Worm (Caenorhabditis elegans) whole organism, L4 larva: ENCODE measurements around the gene ZK507.1.

ENCODE experiments used
- F26F4.8 ChIP-seq: fragments of 200-800 bp; sonication (Bioruptor generic); conservative IDR thresholded peaks from 2 replicates; pipeline ENCODE4 v1.3.6; 2022; ENCODE audit warnings: missing genetic modification characterization, missing compliant biosample characterization
- T20F7.1 ChIP-seq: fragments of 200-800 bp; sonication (Bioruptor generic); optimal IDR thresholded peaks from 2 replicates; lab custom pipeline; 2018; ENCODE audit warnings: mild to moderate bottlenecking, missing genetic modification characterization, missing compliant biosample characterization
- T26A8.4 ChIP-seq: fragments of 200-800 bp; sonication (Bioruptor generic); IDR thresholded peaks from 2 replicates; pipeline ENCODE4 v1.3.6; 2022; ENCODE audit warnings: missing genetic modification characterization, missing compliant biosample characterization
- Y105C5A.15 ChIP-seq: fragments of 200-800 bp; sonication (Bioruptor generic); IDR thresholded peaks from 2 replicates; pipeline ENCODE4 v1.3.6; 2022; ENCODE audit warnings: missing genetic modification characterization, missing compliant biosample characterization
- ZK546.5 ChIP-seq, 2 experiments: sonication (generic microtip); optimal IDR thresholded peaks; 2 replicates each; lab custom pipeline; 2017; ENCODE audit warnings: missing biosample characterization in 2 of 2, missing genetic modification characterization in 2 of 2
- aha-1 ChIP-seq: fragments of 150-350 bp; peaks from one replicate; lab custom pipeline; 2014; ENCODE audit warnings: missing biosample characterization, missing genetic modification characterization
- ama-1 ChIP-seq: fragments of 150-350 bp; optimal IDR thresholded peaks from 2 replicates; lab custom pipeline; 2014; ENCODE audit warnings: inconsistent platforms, mixed read lengths
- arid-1 ChIP-seq: fragments of 200-800 bp; sonication (Bioruptor generic); conservative IDR thresholded peaks from 2 replicates; pipeline ENCODE4 v1.3.6; 2022; ENCODE audit warnings: missing genetic modification reagents, missing genetic modification characterization, missing compliant biosample characterization
- ceh-20 ChIP-seq: fragments of 200-800 bp; sonication (Bioruptor generic); IDR thresholded peaks from 2 replicates; pipeline ENCODE4 v1.3.6; 2022; ENCODE audit warnings: missing genetic modification reagents, missing genetic modification characterization, missing compliant biosample characterization
- ceh-32 ChIP-seq: sonication (generic microtip); optimal IDR thresholded peaks from 2 replicates; lab custom pipeline; 2016; ENCODE audit warnings: mild to moderate bottlenecking, missing genetic modification characterization, missing compliant biosample characterization; ENCODE audit not compliant: poor library complexity
- ces-1 ChIP-seq: fragments of 150-350 bp; sonication (generic microtip); optimal IDR thresholded peaks from 4 replicates; lab custom pipeline; 2014; ENCODE audit warnings: missing biosample characterization, missing genetic modification reagents, missing genetic modification characterization
- daf-12 ChIP-seq: fragments of 150-350 bp; optimal IDR thresholded peaks from 2 replicates; lab custom pipeline; 2014; ENCODE audit warnings: missing biosample characterization, missing genetic modification reagents, missing genetic modification characterization
- daf-16 ChIP-seq, 3 experiments: sonication (generic microtip); optimal IDR thresholded peaks; 2 replicates each; lab custom pipeline; 2016 to 2017; ENCODE audit warnings: missing genetic modification characterization in 3 of 3, missing genetic modification reagents in 3 of 3, mild to moderate bottlenecking in 2 of 3, missing compliant biosample characterization in 2 of 3, missing biosample characterization in 1 of 3, moderate library complexity in 1 of 3
- dmd-6 ChIP-seq: fragments of 200-800 bp; sonication (Bioruptor generic); IDR thresholded peaks from 2 replicates; pipeline ENCODE4 v1.3.6; 2022; ENCODE audit warnings: missing genetic modification reagents, missing genetic modification characterization, missing compliant biosample characterization
- dmd-8 ChIP-seq: fragments of 200-800 bp; sonication (Bioruptor generic); IDR thresholded peaks from 2 replicates; pipeline ENCODE4 v1.3.6; 2022; ENCODE audit warnings: missing genetic modification characterization, missing compliant biosample characterization
- dpl-1 ChIP-seq: fragments of 150-350 bp; optimal IDR thresholded peaks from 2 replicates; lab custom pipeline; 2014; ENCODE audit warnings: missing biosample characterization, missing genetic modification reagents, missing genetic modification characterization
- duxl-1 ChIP-seq: sonication (generic microtip); optimal IDR thresholded peaks from 2 replicates; lab custom pipeline; 2016; ENCODE audit warnings: mild to moderate bottlenecking, missing genetic modification characterization, moderate library complexity, missing compliant biosample characterization; ENCODE audit not compliant: poor library complexity
- dve-1 ChIP-seq: sonication (generic microtip); optimal IDR thresholded peaks from 2 replicates; lab custom pipeline; 2017; ENCODE audit warnings: antibody characterized with exemption, mild to moderate bottlenecking, missing genetic modification characterization, missing compliant biosample characterization; ENCODE audit not compliant: insufficient read depth
- hif-1 ChIP-seq, 2 experiments: sonication (generic microtip); optimal IDR thresholded peaks; 2 replicates each; lab custom pipeline; 2016 to 2017; ENCODE audit warnings: missing compliant biosample characterization in 2 of 2, missing genetic modification characterization in 2 of 2, missing genetic modification reagents in 2 of 2, missing genotype in 2 of 2, mild to moderate bottlenecking in 1 of 2
- hlh-11 ChIP-seq: fragments of 200-800 bp; sonication (Bioruptor generic); optimal IDR thresholded peaks from 2 replicates; lab custom pipeline; 2018; ENCODE audit warnings: mild to moderate bottlenecking, missing genetic modification characterization, missing compliant biosample characterization
- hlh-30 ChIP-seq: sonication (generic microtip); optimal IDR thresholded peaks from 2 replicates; lab custom pipeline; 2017; ENCODE audit warnings: antibody characterized with exemption, mild to moderate bottlenecking, missing genetic modification characterization, missing compliant biosample characterization; ENCODE audit not compliant: insufficient read depth
- hmg-1.1 ChIP-seq: fragments of 200-800 bp; sonication (Bioruptor generic); IDR thresholded peaks from 2 replicates; pipeline ENCODE4 v1.3.6; 2022; ENCODE audit warnings: missing genetic modification reagents, missing genetic modification characterization, missing compliant biosample characterization
- lin-1 ChIP-seq: fragments of 200-800 bp; sonication (Bioruptor generic); IDR thresholded peaks from 2 replicates; pipeline ENCODE4 v1.3.6; 2022; ENCODE audit warnings: missing genetic modification reagents, missing genetic modification characterization, missing compliant biosample characterization
- lin-38 ChIP-seq: fragments of 200-800 bp; sonication (Bioruptor generic); IDR thresholded peaks from 2 replicates; pipeline ENCODE4 v1.3.6; 2022; ENCODE audit warnings: missing genetic modification reagents, missing genetic modification characterization, missing compliant biosample characterization
- lsy-2 ChIP-seq, 2 experiments: fragments of 150-350 bp in 1 of 2; sonication (generic microtip) in 1 of 2; optimal IDR thresholded peaks; 2 replicates each; lab custom pipeline; 2014 to 2017; ENCODE audit warnings: missing biosample characterization in 2 of 2, missing genetic modification characterization in 2 of 2
- madf-9 ChIP-seq: fragments of 200-800 bp; sonication (Bioruptor generic); conservative IDR thresholded peaks from 2 replicates; pipeline ENCODE4 v1.3.6; 2022; ENCODE audit warnings: missing genetic modification reagents, missing genetic modification characterization, missing compliant biosample characterization
- mdt-29 ChIP-seq: fragments of 200-800 bp; sonication (Bioruptor generic); IDR thresholded peaks from 2 replicates; pipeline ENCODE4 v1.3.6; 2022; ENCODE audit warnings: missing genetic modification reagents, missing genetic modification characterization, missing compliant biosample characterization
- mep-1 ChIP-seq: fragments of 150-350 bp; sonication (generic microtip); optimal IDR thresholded peaks from 3 replicates; lab custom pipeline; 2014; ENCODE audit warnings: missing biosample characterization, missing genetic modification characterization
- mes-2 ChIP-seq: sonication (generic microtip); optimal IDR thresholded peaks from 2 replicates; lab custom pipeline; 2016; ENCODE audit warnings: missing genotype, mild to moderate bottlenecking, missing genetic modification characterization, missing compliant biosample characterization; ENCODE audit not compliant: poor library complexity, severe bottlenecking
- mxl-3 ChIP-seq: fragments of 200-800 bp; sonication (Bioruptor generic); optimal IDR thresholded peaks from 2 replicates; lab custom pipeline; 2018; ENCODE audit warnings: mild to moderate bottlenecking, missing genetic modification characterization, missing compliant biosample characterization
- nhr-102 ChIP-seq: sonication (generic microtip); optimal IDR thresholded peaks from 2 replicates; lab custom pipeline; 2016; ENCODE audit warnings: mild to moderate bottlenecking, missing genetic modification characterization, moderate library complexity, missing compliant biosample characterization
- nhr-28 ChIP-seq: fragments of 150-350 bp; optimal IDR thresholded peaks from 2 replicates; lab custom pipeline; 2014; ENCODE audit warnings: missing biosample characterization, missing genetic modification characterization
- nhr-41 ChIP-seq: fragments of 200-800 bp; sonication (Bioruptor generic); IDR thresholded peaks from 2 replicates; pipeline ENCODE4 v1.3.6; 2022; ENCODE audit warnings: missing genetic modification reagents, missing genetic modification characterization, missing compliant biosample characterization
- nhr-42 ChIP-seq: fragments of 200-800 bp; sonication (Bioruptor generic); IDR thresholded peaks from 2 replicates; pipeline ENCODE4 v1.3.6; 2022; ENCODE audit warnings: missing genetic modification characterization, missing compliant biosample characterization
- nhr-48 ChIP-seq: sonication (generic microtip); optimal IDR thresholded peaks from 2 replicates; lab custom pipeline; 2016; ENCODE audit warnings: mild to moderate bottlenecking, missing genetic modification characterization, missing compliant biosample characterization
- nhr-77 ChIP-seq: fragments of 150-350 bp; optimal IDR thresholded peaks from 2 replicates; lab custom pipeline; 2014; ENCODE audit warnings: missing biosample characterization, missing genetic modification characterization
- pha-4 ChIP-seq, 2 experiments: fragments of 150-350 bp in 1 of 2; fragments of 200-800 bp in 1 of 2; sonication (Bioruptor generic) in 1 of 2; IDR thresholded peaks in 1 of 2; optimal IDR thresholded peaks in 1 of 2; 2 replicates each; pipeline versions ENCODE4 v1.3.6 to Lab custom; 2014 to 2022; ENCODE audit warnings: missing genetic modification characterization in 2 of 2, missing genetic modification reagents in 2 of 2, missing biosample characterization in 1 of 2, missing compliant biosample characterization in 1 of 2
- spr-1 ChIP-seq: sonication (generic microtip); optimal IDR thresholded peaks from 2 replicates; lab custom pipeline; 2016; ENCODE audit warnings: mild to moderate bottlenecking, missing genetic modification characterization, missing compliant biosample characterization
- tra-1 ChIP-seq: fragments of 200-800 bp; sonication (Bioruptor generic); IDR thresholded peaks from 2 replicates; pipeline ENCODE4 v1.3.6; 2022; ENCODE audit warnings: missing genetic modification reagents, missing genetic modification characterization, missing compliant biosample characterization
- unc-62 ChIP-seq, 3 experiments: fragments of 150-350 bp in 1 of 3; sonication (generic microtip); optimal IDR thresholded peaks in 2 of 3; peaks in 1 of 3; 1 replicate in 1 of 3; 2 replicates in 2 of 3; lab custom pipeline; 2014 to 2017; ENCODE audit warnings: missing biosample characterization in 3 of 3, missing genetic modification characterization in 3 of 3, missing genetic modification reagents in 3 of 3, missing genotype in 1 of 3
- zfp-2 ChIP-seq: sonication (generic microtip); optimal IDR thresholded peaks from 2 replicates; lab custom pipeline; 2016; ENCODE audit warnings: mild to moderate bottlenecking, missing genetic modification characterization, missing compliant biosample characterization
- zfp-3 ChIP-seq: fragments of 200-800 bp; sonication (Bioruptor generic); conservative IDR thresholded peaks from 2 replicates; pipeline ENCODE4 v1.3.6; 2022; ENCODE audit warnings: missing genetic modification reagents, missing genetic modification characterization, missing compliant biosample characterization

Gene ZK507.1

ce11 chrIII:9060267-9060666 is 40.8 kb downstream of the ZK507.1 start:
- TF ChIP-seq dpl-1 (GFP tag; lab: Kevin White, UChicago): no peak
- no peak; the same call in 1 of the 2 replicates for TF ChIP-seq arid-1 (GFP tag; lab: Robert Waterston, UW)
- TF ChIP-seq pha-4 (GFP tag; IDR thresholded peaks at IDR 0.05; lab: Robert Waterston, UW): peak; percentile 70; the same call in 1 of the 2 replicates
- TF ChIP-seq pha-4 (tag; optimal IDR thresholded peaks at IDR 0.05; lab: Kevin White, UChicago): no peak
- no peak for TF ChIP-seq ZK546.5 (tag; optimal IDR thresholded peaks at IDR 0.05; lab: Kevin White, UChicago)
- TF ChIP-seq hif-1 (tag; optimal IDR thresholded peaks at IDR 0.05; lab: Kevin White, UChicago): no peak
- peak; percentile 0 for TF ChIP-seq mes-2 (tag; lab: Kevin White, UChicago)
- 0 out of 2 replicates have a peak, but pooled peaks have one; percentile 5 for TF ChIP-seq nhr-41 (GFP tag; lab: Robert Waterston, UW)
- 0 out of 2 replicates have a peak, but pooled peaks have one; percentile 8 for TF ChIP-seq lin-1 (GFP tag; lab: Robert Waterston, UW)
- peak; percentile 71 for TF ChIP-seq T20F7.1
- TF ChIP-seq zfp-2 (tag; lab: Kevin White, UChicago): no peak
- TF ChIP-seq dve-1 (tag; lab: Kevin White, UChicago): peak; percentile 73
- TF ChIP-seq ceh-20 (GFP tag; lab: Robert Waterston, UW): no peak
- peak in 1 of 2 experiments; percentile 55 for TF ChIP-seq lsy-2 (tag; optimal IDR thresholded peaks at IDR 0.05; lab: Kevin White, UChicago)
- peak in 1 of 2 experiments; percentile 30 for TF ChIP-seq daf-16 (GFP tag; optimal IDR thresholded peaks at IDR 0.05; lab: Kevin White, UChicago)
- TF ChIP-seq daf-16 (tag; optimal IDR thresholded peaks at IDR 0.05; lab: Kevin White, UChicago): peak; percentile 36
- TF ChIP-seq madf-9 (GFP tag; lab: Robert Waterston, UW): no peak
- TF ChIP-seq lin-38 (GFP tag; lab: Robert Waterston, UW): peak; percentile 60
- peak; percentile 55 for TF ChIP-seq duxl-1 (tag; lab: Kevin White, UChicago)
- no peak for TF ChIP-seq nhr-77 (tag; lab: Kevin White, UChicago)
- peak; percentile 28; the same call in 1 of the 2 replicates for TF ChIP-seq mdt-29 (GFP tag; lab: Robert Waterston, UW)
- peak; percentile 39 for TF ChIP-seq spr-1 (tag; lab: Kevin White, UChicago)
- peak; percentile 27; the same call in 1 of the 2 replicates for TF ChIP-seq hmg-1.1 (GFP tag; lab: Robert Waterston, UW)
- peak; percentile 53 for TF ChIP-seq mep-1 (tag; lab: Kevin White, UChicago)
- TF ChIP-seq hlh-11 (tag; lab: Kevin White, UChicago): peak; percentile 50
- TF ChIP-seq dmd-6 (GFP tag; lab: Robert Waterston, UW): peak; percentile 34; the same call in 1 of the 2 replicates
- TF ChIP-seq nhr-102 (tag; lab: Kevin White, UChicago): peak; percentile 38
- TF ChIP-seq daf-12 (tag; lab: Kevin White, UChicago): no peak
- TF ChIP-seq Y105C5A.15 (GFP tag; lab: Robert Waterston, UW): no peak
- peak; percentile 66 for TF ChIP-seq T26A8.4
- TF ChIP-seq nhr-42 (GFP tag; lab: Robert Waterston, UW): 0 out of 2 replicates have a peak, but pooled peaks have one; percentile 16
- TF ChIP-seq zfp-3 (GFP tag; lab: Robert Waterston, UW): peak; percentile 91

DNA sequence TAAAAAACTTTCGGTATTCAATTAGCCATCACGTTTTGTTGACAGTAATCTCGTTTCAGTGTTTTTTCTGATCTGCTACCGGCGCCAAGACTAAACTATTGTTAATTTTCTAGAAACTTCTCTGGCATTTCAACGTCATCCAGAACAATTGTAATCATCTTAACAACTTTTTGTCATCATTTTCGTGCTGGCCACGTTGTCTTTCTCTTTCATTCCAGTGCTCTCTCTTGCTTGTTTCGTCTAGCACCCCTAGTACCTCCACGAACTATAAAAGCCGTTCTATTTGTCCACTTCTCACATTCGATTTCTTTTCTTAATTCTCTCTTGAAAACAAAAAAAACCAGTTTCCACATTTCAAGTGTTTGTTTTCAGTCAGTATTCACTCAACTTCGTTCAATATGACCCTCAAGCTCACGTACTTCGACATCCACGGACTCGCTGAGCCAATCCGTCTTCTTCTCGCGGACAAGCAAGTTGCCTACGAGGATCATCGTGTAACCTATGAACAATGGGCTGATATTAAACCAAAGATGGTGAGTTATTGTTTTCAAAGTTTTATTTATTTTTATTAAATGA is 42.1 kb downstream of the ZK507.1 start, which contains the start of gene gst-1:
Gene gst-1, plus strand, starts transcription at position 373 of the 576 bp plus-strand sequence.
- TF ChIP-seq nhr-48 (tag; lab: Kevin White, UChicago) (peak; percentile 49), mes-2 (tag; lab: Kevin White, UChicago) (peak; percentile 36), nhr-28 (tag; lab: Kevin White, UChicago) (peak; percentile 13), ces-1 (GFP tag; lab: Kevin White, UChicago) (no peak), dmd-6 (GFP tag; lab: Robert Waterston, UW) (peak; percentile 54), daf-16 (GFP tag; optimal IDR thresholded peaks at IDR 0.05; lab: Kevin White, UChicago) (no peak), daf-16 (tag; optimal IDR thresholded peaks at IDR 0.05; lab: Kevin White, UChicago) (peak; percentile 70), ama-1 (lab: Kevin White, UChicago) (peak; percentile 40), mxl-3 (peak; percentile 62), hmg-1.1 (GFP tag; lab: Robert Waterston, UW) (0 out of 2 replicates have a peak, but pooled peaks have one; percentile 31), ceh-32 (tag; lab: Kevin White, UChicago) (no peak), pha-4 (GFP tag; IDR thresholded peaks at IDR 0.05; lab: Robert Waterston, UW) (peak; percentile 40; the same call in 1 of the 2 replicates), pha-4 (tag; optimal IDR thresholded peaks at IDR 0.05; lab: Kevin White, UChicago) (no peak), F26F4.8 (GFP tag; lab: Robert Waterston, UW) (no peak), hlh-11 (tag; lab: Kevin White, UChicago) (peak; percentile 54), dmd-8 (GFP tag; lab: Robert Waterston, UW) (0 out of 2 replicates have a peak, but pooled peaks have one; percentile 26), T20F7.1 (peak; percentile 45), hlh-30 (tag; lab: Kevin White, UChicago) (peak; percentile 7), unc-62 (GFP tag; optimal IDR thresholded peaks at IDR 0.05 in 1 of 2; lab: Kevin White, UChicago) (peak in 1 of 2 experiments; percentile 93), unc-62 (tag; optimal IDR thresholded peaks at IDR 0.05; lab: Kevin White, UChicago) (no peak), lin-38 (GFP tag; lab: Robert Waterston, UW) (peak; percentile 46; the same call in 1 of the 2 replicates), lsy-2 (tag; optimal IDR thresholded peaks at IDR 0.05; lab: Kevin White, UChicago) (peak in 1 of 2 experiments; percentile 48), aha-1 (tag; lab: Kevin White, UChicago) (peak; percentile 59), mdt-29 (GFP tag; lab: Robert Waterston, UW) (peak; percentile 74), tra-1 (0 out of 2 replicates have a peak, but pooled peaks have one; percentile 8)
